Fruit fly (Drosophila melanogaster) whole organism, embryonic: Measurements from ENCODE around the gene CG14694.

Experiments used
- Ada2b ChIP-seq: fragments of 200-800 bp; sonication (Bioruptor generic); IDR thresholded peaks from 2 replicates; pipeline ENCODE4 v1.3.6; 2022; ENCODE audit warnings: missing biosample characterization, missing genetic modification characterization
- CG10267 ChIP-seq: fragments of 200-800 bp; sonication (Bioruptor generic); optimal IDR thresholded peaks from 2 replicates; lab custom pipeline; 2018; ENCODE audit warnings: missing biosample characterization, mild to moderate bottlenecking, missing genetic modification characterization, moderate library complexity
- CG10565 ChIP-seq: fragments of 200-800 bp; sonication (Bioruptor generic); optimal IDR thresholded peaks from 3 replicates; lab custom pipeline; 2016; ENCODE audit warnings: missing biosample characterization, mild to moderate bottlenecking, missing genetic modification characterization
- CG12391 ChIP-seq: fragments of 200-800 bp; sonication (Bioruptor generic); optimal IDR thresholded peaks from 3 replicates; lab custom pipeline; 2018; ENCODE audit warnings: missing biosample characterization, mild to moderate bottlenecking, missing genetic modification characterization, moderate library complexity
- CG14965 ChIP-seq: fragments of 200-800 bp; sonication (Bioruptor generic); optimal IDR thresholded peaks from 2 replicates; lab custom pipeline; 2016; ENCODE audit warnings: missing biosample characterization, missing genetic modification characterization, borderline replicate concordance
- CG1603 ChIP-seq: fragments of 200-800 bp; sonication (Bioruptor generic); optimal IDR thresholded peaks from 2 replicates; lab custom pipeline; 2019; ENCODE audit warnings: missing biosample characterization, mild to moderate bottlenecking, missing genetic modification characterization, moderate library complexity
- CG17328 ChIP-seq: fragments of 200-800 bp; sonication (Bioruptor generic); IDR thresholded peaks from 2 replicates; pipeline ENCODE4 v1.3.6; 2022; ENCODE audit warnings: missing biosample characterization, missing genetic modification characterization
- CG17361 ChIP-seq: fragments of 200-800 bp; sonication (Bioruptor generic); IDR thresholded peaks from 3 replicates; pipeline ENCODE4 v1.3.6; 2022; ENCODE audit warnings: missing biosample characterization, missing genetic modification characterization
- CG2116 ChIP-seq: fragments of 200-800 bp; sonication (Bioruptor generic); optimal IDR thresholded peaks from 3 replicates; lab custom pipeline; 2018; ENCODE audit warnings: missing biosample characterization, mild to moderate bottlenecking, missing genetic modification characterization
- CG32532 ChIP-seq: fragments of 200-800 bp; sonication (Bioruptor generic); IDR thresholded peaks from 2 replicates; pipeline ENCODE4 v1.3.6; 2022; ENCODE audit warnings: missing biosample characterization, missing genetic modification characterization
- CG34224 ChIP-seq: fragments of 200-800 bp; sonication (Bioruptor generic); IDR thresholded peaks from 3 replicates; pipeline ENCODE4 v1.3.6; 2022; ENCODE audit warnings: missing biosample characterization, missing genetic modification characterization; ENCODE audit not compliant: partially characterized antibody
- CG34422 ChIP-seq: fragments of 200-800 bp; sonication (Bioruptor generic); IDR thresholded peaks from 3 replicates; pipeline ENCODE4 v1.3.6; 2022; ENCODE audit warnings: missing biosample characterization, missing genetic modification characterization
- CG4617 ChIP-seq: fragments of 200-800 bp; sonication (Bioruptor generic); optimal IDR thresholded peaks from 3 replicates; lab custom pipeline; 2016; ENCODE audit warnings: missing biosample characterization, missing genetic modification characterization, borderline replicate concordance
- CG6175 ChIP-seq: fragments of 200-800 bp; sonication (Bioruptor generic); IDR thresholded peaks from 3 replicates; pipeline ENCODE4 v1.3.6; 2022; ENCODE audit warnings: missing biosample characterization, missing genetic modification characterization
- CG7372 ChIP-seq: fragments of 200-800 bp; sonication (Bioruptor generic); IDR thresholded peaks from 2 replicates; pipeline ENCODE4 v1.3.6; 2022; ENCODE audit warnings: missing biosample characterization, missing genetic modification characterization
- CG8478 ChIP-seq: fragments of >200 bp; optimal IDR thresholded peaks from 2 replicates; lab custom pipeline; 2018
- D ChIP-seq, 2 experiments: fragments of 200-800 bp in 1 of 2; fragments of >200 bp in 1 of 2; sonication (Bioruptor generic) in 1 of 2; optimal IDR thresholded peaks; 2 replicates in 1 of 2; 3 replicates in 1 of 2; lab custom pipeline; 2017; ENCODE audit warnings: mild to moderate bottlenecking in 1 of 2, missing biosample characterization in 1 of 2, missing genetic modification characterization in 1 of 2, missing genetic modification reagents in 1 of 2
- D19A ChIP-seq: fragments of 200-800 bp; optimal IDR thresholded peaks from 3 replicates; lab custom pipeline; 2019; ENCODE audit warnings: missing biosample characterization, mild to moderate bottlenecking, missing genetic modification characterization, moderate library complexity
- Dp ChIP-seq: fragments of 200-800 bp; sonication (Bioruptor generic); optimal IDR thresholded peaks from 2 replicates; lab custom pipeline; 2018; ENCODE audit warnings: missing biosample characterization, mild to moderate bottlenecking, missing genetic modification characterization, moderate library complexity
- E2f2 ChIP-seq: fragments of 200-800 bp; sonication (Bioruptor generic); IDR thresholded peaks from 2 replicates; pipeline ENCODE4 v1.3.6; 2022; ENCODE audit warnings: missing biosample characterization, missing genetic modification characterization
- Ets97D ChIP-seq: fragments of 200-800 bp; sonication (Bioruptor generic); optimal IDR thresholded peaks from 3 replicates; lab custom pipeline; 2016; ENCODE audit warnings: missing biosample characterization, missing genetic modification characterization
- MESR4 ChIP-seq: fragments of 200-800 bp; sonication (Bioruptor generic); optimal IDR thresholded peaks from 2 replicates; lab custom pipeline; 2018; ENCODE audit warnings: missing biosample characterization, mild to moderate bottlenecking, missing genetic modification characterization, moderate library complexity
- NC2β ChIP-seq: fragments of 200-800 bp; sonication (Bioruptor generic); optimal IDR thresholded peaks from 2 replicates; lab custom pipeline; 2016; ENCODE audit warnings: missing biosample characterization, missing genetic modification characterization
- Nf-YC ChIP-seq: fragments of 200-800 bp; optimal IDR thresholded peaks from 3 replicates; lab custom pipeline; 2019; ENCODE audit warnings: missing biosample characterization, mild to moderate bottlenecking, missing genetic modification characterization, moderate library complexity
- NfI ChIP-seq: fragments of 200-800 bp; sonication (Bioruptor generic); optimal IDR thresholded peaks from 3 replicates; lab custom pipeline; 2018; ENCODE audit warnings: missing biosample characterization, mild to moderate bottlenecking, missing genetic modification characterization, moderate library complexity
- Pdp1 ChIP-seq, 2 experiments: fragments of 200-800 bp; sonication (Bioruptor generic); optimal IDR thresholded peaks; 3 replicates each; lab custom pipeline; 2016; ENCODE audit warnings: missing biosample characterization in 2 of 2, missing genetic modification characterization in 2 of 2, mild to moderate bottlenecking in 1 of 2, moderate library complexity in 1 of 2
- Scr ChIP-seq: fragments of 200-800 bp; sonication (Bioruptor generic); IDR thresholded peaks from 2 replicates; pipeline ENCODE4 v1.3.6; 2022; ENCODE audit warnings: missing biosample characterization, missing genetic modification characterization; ENCODE audit not compliant: partially characterized antibody
- Six4 ChIP-seq: fragments of 200-800 bp; sonication (Bioruptor generic); optimal IDR thresholded peaks from 2 replicates; lab custom pipeline; 2016; ENCODE audit warnings: missing biosample characterization, missing genetic modification characterization
- Xbp1 ChIP-seq: fragments of 200-800 bp; sonication (Bioruptor generic); optimal IDR thresholded peaks from 3 replicates; lab custom pipeline; 2016; ENCODE audit warnings: missing biosample characterization, mild to moderate bottlenecking, missing genetic modification characterization
- YL-1 ChIP-seq: fragments of 200-800 bp; sonication (Bioruptor generic); optimal IDR thresholded peaks from 3 replicates; lab custom pipeline; 2017; ENCODE audit warnings: missing biosample characterization, mild to moderate bottlenecking, missing genetic modification characterization
- cad ChIP-seq: fragments of >200 bp; optimal IDR thresholded peaks from 2 replicates; lab custom pipeline; 2017; ENCODE audit warnings: missing biosample characterization, missing genetic modification characterization
- cg ChIP-seq: fragments of 200-800 bp; sonication (Bioruptor generic); optimal IDR thresholded peaks from 3 replicates; lab custom pipeline; 2019; ENCODE audit warnings: missing biosample characterization, mild to moderate bottlenecking, missing genetic modification characterization, moderate library complexity
- crp ChIP-seq, 2 experiments: fragments of 200-800 bp; sonication (Bioruptor generic); optimal IDR thresholded peaks; 2 replicates in 1 of 2; 3 replicates in 1 of 2; lab custom pipeline; 2017; ENCODE audit warnings: missing biosample characterization in 2 of 2, missing genetic modification characterization in 2 of 2, mild to moderate bottlenecking in 1 of 2, moderate library complexity in 1 of 2
- gfzf ChIP-seq: fragments of 200-800 bp; sonication (Bioruptor generic); optimal IDR thresholded peaks from 2 replicates; lab custom pipeline; 2016; ENCODE audit warnings: missing biosample characterization, mild to moderate bottlenecking, missing genetic modification characterization, moderate library complexity
- gt ChIP-seq: fragments of 200-800 bp; sonication (Bioruptor generic); IDR thresholded peaks from 2 replicates; pipeline ENCODE4 v1.3.6; 2022; ENCODE audit warnings: missing biosample characterization, missing genetic modification characterization
- hth ChIP-seq: fragments of >200 bp; optimal IDR thresholded peaks from 2 replicates; lab custom pipeline; 2017; ENCODE audit warnings: inconsistent platforms
- knrl ChIP-seq: fragments of 200-800 bp; sonication (Bioruptor generic); IDR thresholded peaks from 3 replicates; pipeline ENCODE4 v1.3.6; 2022; ENCODE audit warnings: missing biosample characterization, missing genetic modification characterization; ENCODE audit not compliant: partially characterized antibody
- nau ChIP-seq: fragments of 200-800 bp; sonication (Bioruptor generic); optimal IDR thresholded peaks from 3 replicates; lab custom pipeline; 2017; ENCODE audit warnings: missing biosample characterization, mild to moderate bottlenecking, missing genetic modification characterization, missing genetic modification reagents
- nerfin-1 ChIP-seq: fragments of 200-800 bp; sonication (Bioruptor generic); optimal IDR thresholded peaks from 3 replicates; lab custom pipeline; 2019; ENCODE audit warnings: missing biosample characterization, mild to moderate bottlenecking, missing genetic modification characterization, moderate library complexity
- phol ChIP-seq: fragments of 200-800 bp; sonication (Bioruptor generic); optimal IDR thresholded peaks from 3 replicates; lab custom pipeline; 2018; ENCODE audit warnings: missing biosample characterization, mild to moderate bottlenecking, missing genetic modification characterization, moderate library complexity
- seq ChIP-seq: fragments of 200-800 bp; sonication (Bioruptor generic); IDR thresholded peaks from 2 replicates; pipeline ENCODE4 v1.3.6; 2022; ENCODE audit warnings: missing biosample characterization, missing genetic modification characterization
- sna ChIP-seq: fragments of 200-800 bp; sonication (Bioruptor generic); IDR thresholded peaks from 2 replicates; pipeline ENCODE4 v1.3.6; 2022; ENCODE audit warnings: missing biosample characterization, missing genetic modification characterization; ENCODE audit not compliant: partially characterized antibody
- stwl ChIP-seq: fragments of 200-800 bp; sonication (Bioruptor generic); optimal IDR thresholded peaks from 3 replicates; lab custom pipeline; 2018; ENCODE audit warnings: missing biosample characterization, mild to moderate bottlenecking, missing genetic modification characterization, moderate library complexity
- sug ChIP-seq: fragments of 200-800 bp; optimal IDR thresholded peaks from 2 replicates; lab custom pipeline; 2019; ENCODE audit warnings: missing biosample characterization, mild to moderate bottlenecking, missing genetic modification characterization, moderate library complexity
- tin ChIP-seq: fragments of 200-800 bp; sonication (Bioruptor generic); optimal IDR thresholded peaks from 3 replicates; lab custom pipeline; 2016; ENCODE audit warnings: missing biosample characterization, missing genetic modification characterization
- toy ChIP-seq: fragments of 200-800 bp; sonication (Bioruptor generic); IDR thresholded peaks from 2 replicates; pipeline ENCODE4 v1.3.6; 2022; ENCODE audit warnings: missing biosample characterization, missing genetic modification characterization
- trem ChIP-seq: fragments of 200-800 bp; optimal IDR thresholded peaks from 3 replicates; lab custom pipeline; 2019; ENCODE audit warnings: missing biosample characterization, mild to moderate bottlenecking, missing genetic modification characterization, moderate library complexity
- tx ChIP-seq: fragments of 200-800 bp; sonication (Bioruptor generic); optimal IDR thresholded peaks from 2 replicates; lab custom pipeline; 2016; ENCODE audit warnings: missing biosample characterization, missing genetic modification characterization

Gene CG14694

dm6 chr3R:10856618-10857017 is 3.0 kb downstream of the CG14694 start, which contains the start of gene CG4570:
Gene CG4570, plus strand, starts transcription at chr3R:10856807.
- TF ChIP-seq CG14965 (GFP tag; lab: Kevin White, UChicago) (no peak), hth (no peak), Six4 (GFP tag; lab: Kevin White, UChicago) (no peak), Ada2b (GFP tag; lab: Robert Waterston, UW) (no peak), sna (GFP tag; lab: Robert Waterston, UW) (no peak), gfzf (GFP tag; lab: Kevin White, UChicago) (peak; percentile 16), YL-1 (GFP tag; lab: Kevin White, UChicago) (peak; percentile 33), Xbp1 (GFP tag; lab: Kevin White, UChicago) (no peak), crp (GFP tag; optimal IDR thresholded peaks at IDR 0.05; lab: Kevin White, UChicago) (peak in 1 of 2 experiments; percentile 76), nerfin-1 (tag; lab: Kevin White, UChicago) (peak; percentile 83), stwl (tag; lab: Kevin White, UChicago) (peak; percentile 5), trem (tag; lab: Kevin White, UChicago) (peak; percentile 48), phol (peak; percentile 74), cad (GFP tag; lab: Kevin White, UChicago) (peak; percentile 62), CG17328 (GFP tag; lab: Robert Waterston, UW) (no peak), tin (GFP tag; lab: Kevin White, UChicago) (no peak), toy (GFP tag; lab: Robert Waterston, UW) (no peak), seq (GFP tag; lab: Robert Waterston, UW) (peak; percentile 14; the same call in 1 of the 2 replicates), Dp (GFP tag; lab: Kevin White, UChicago) (peak; percentile 7), NfI (GFP tag; lab: Kevin White, UChicago) (no peak), D (optimal IDR thresholded peaks at IDR 0.05; lab: Kevin White, UChicago) (peak; percentile 13), D (GFP tag; optimal IDR thresholded peaks at IDR 0.05; lab: Kevin White, UChicago) (no peak), MESR4 (GFP tag; lab: Kevin White, UChicago) (peak; percentile 29), CG8478 (lab: Kevin White, UChicago) (no peak), CG6175 (GFP tag; lab: Robert Waterston, UW) (no peak)
- TF ChIP-seq, all 482 proteins: peak for 12

dm6 chr3R:10854243-10854874 is 5.3 kb downstream of the CG14694 start, which contains the start of the genes CG6567 and CG4511:
Gene CG6567, minus strand, starts transcription at chr3R:10854451.
Gene CG4511, plus strand, starts transcription at chr3R:10854501.
- peak; percentile 8 for TF ChIP-seq CG10267 (tag; lab: Kevin White, UChicago)
- peak; percentile 26 for TF ChIP-seq Dp (GFP tag; lab: Kevin White, UChicago)
- TF ChIP-seq CG34422, result peak; percentile 80; the same call in 1 of the 3 replicates
- TF ChIP-seq NC2β (GFP tag; lab: Kevin White, UChicago), result peak; percentile 9
- TF ChIP-seq CG2116, result peak; percentile 7
- no peak for TF ChIP-seq CG7372 (GFP tag; lab: Robert Waterston, UW)
- TF ChIP-seq CG4617 (GFP tag; lab: Kevin White, UChicago), result peak; percentile 72
- no peak for TF ChIP-seq CG10565 (GFP tag; lab: Kevin White, UChicago)
- TF ChIP-seq Scr, result peak; percentile 38
- no peak for TF ChIP-seq gt (GFP tag; lab: Robert Waterston, UW)
- TF ChIP-seq nau (GFP tag; lab: Kevin White, UChicago), result no peak
- TF ChIP-seq sug (tag; lab: Kevin White, UChicago), result peak; percentile 48
- no peak for TF ChIP-seq CG17361 (GFP tag; lab: Robert Waterston, UW)
- TF ChIP-seq CG34224 (GFP tag; lab: Robert Waterston, UW), result no peak
- TF ChIP-seq knrl (GFP tag; lab: Robert Waterston, UW), result peak; percentile 35; the same call in 1 of the 3 replicates
- TF ChIP-seq E2f2, result peak; percentile 32
- no peak for TF ChIP-seq CG12391 (tag; lab: Kevin White, UChicago)
- peak; percentile 45 for TF ChIP-seq Ets97D (GFP tag; lab: Kevin White, UChicago)
- TF ChIP-seq Nf-YC (tag; lab: Kevin White, UChicago), result no peak
- peak in 1 of 2 experiments; percentile 24 for TF ChIP-seq Pdp1 (GFP tag; optimal IDR thresholded peaks at IDR 0.05; lab: Kevin White, UChicago)
- no peak for TF ChIP-seq CG32532
- no peak for TF ChIP-seq D19A
- TF ChIP-seq MESR4 (GFP tag; lab: Kevin White, UChicago), result peak; percentile 68
- TF ChIP-seq cg, result peak; percentile 81
- peak; percentile 55 for TF ChIP-seq CG1603 (tag; lab: Kevin White, UChicago)
- TF ChIP-seq tx (GFP tag; lab: Kevin White, UChicago), result peak; percentile 84
